Worm (Caenorhabditis elegans) whole organism, late embryonic: Measurements from ENCODE around the gene srab-2.

ENCODE experiments used
- C08G9.2 ChIP-seq: sonication (generic microtip); optimal IDR thresholded peaks from 2 replicates; lab custom pipeline; 2016; ENCODE audit warnings: mild to moderate bottlenecking, missing genetic modification characterization, moderate library complexity, missing compliant biosample characterization
- C38D4.7 ChIP-seq: fragments of 200-800 bp; sonication (Bioruptor generic); optimal IDR thresholded peaks from 2 replicates; lab custom pipeline; 2018; ENCODE audit warnings: mild to moderate bottlenecking, missing genetic modification characterization, moderate library complexity, missing compliant biosample characterization
- F13H6.1 ChIP-seq: sonication (generic microtip); optimal IDR thresholded peaks from 2 replicates; lab custom pipeline; 2016; ENCODE audit warnings: missing genetic modification characterization, missing compliant biosample characterization
- K02D7.2 ChIP-seq: sonication (generic microtip); optimal IDR thresholded peaks from 2 replicates; lab custom pipeline; 2017; ENCODE audit warnings: mild to moderate bottlenecking, missing genetic modification characterization, missing compliant biosample characterization
- T23F11.4 ChIP-seq: fragments of 200-800 bp; sonication (Bioruptor generic); optimal IDR thresholded peaks from 2 replicates; lab custom pipeline; 2018; ENCODE audit warnings: mild to moderate bottlenecking, missing genetic modification characterization, missing compliant biosample characterization
- Y22D7AL.16 ChIP-seq: sonication (generic microtip); optimal IDR thresholded peaks from 2 replicates; lab custom pipeline; 2016; ENCODE audit warnings: missing genetic modification characterization, missing compliant biosample characterization
- ama-1 ChIP-seq: fragments of 150-350 bp; optimal IDR thresholded peaks from 2 replicates; lab custom pipeline; 2014
- ceh-18 ChIP-seq: sonication (generic microtip); optimal IDR thresholded peaks from 2 replicates; lab custom pipeline; 2016; ENCODE audit warnings: missing genetic modification characterization, missing compliant biosample characterization
- ceh-2 ChIP-seq: sonication (generic microtip); optimal IDR thresholded peaks from 2 replicates; lab custom pipeline; 2016; ENCODE audit warnings: missing genotype, missing genetic modification characterization, missing compliant biosample characterization
- ceh-24 ChIP-seq: sonication (generic microtip); optimal IDR thresholded peaks from 2 replicates; lab custom pipeline; 2016; ENCODE audit warnings: mild to moderate bottlenecking, missing genetic modification characterization, missing compliant biosample characterization
- ceh-34 ChIP-seq: sonication (generic microtip); optimal IDR thresholded peaks from 2 replicates; lab custom pipeline; 2016; ENCODE audit warnings: mild to moderate bottlenecking, missing genetic modification characterization, missing compliant biosample characterization
- ceh-9 ChIP-seq: sonication (generic microtip); optimal IDR thresholded peaks from 2 replicates; lab custom pipeline; 2016; ENCODE audit warnings: mild to moderate bottlenecking, missing genetic modification characterization, inconsistent platforms, missing compliant biosample characterization
- dve-1 ChIP-seq: sonication (generic microtip); optimal IDR thresholded peaks from 2 replicates; lab custom pipeline; 2017; ENCODE audit warnings: antibody characterized with exemption, mild to moderate bottlenecking, missing genetic modification characterization, missing compliant biosample characterization
- ets-4 ChIP-seq: sonication (generic microtip); optimal IDR thresholded peaks from 2 replicates; lab custom pipeline; 2016; ENCODE audit warnings: missing genetic modification characterization, missing compliant biosample characterization
- eyg-1 ChIP-seq: sonication (generic microtip); optimal IDR thresholded peaks from 2 replicates; lab custom pipeline; 2016; ENCODE audit warnings: missing genotype, missing genetic modification characterization, missing compliant biosample characterization
- fkh-10 ChIP-seq: fragments of 150-350 bp; optimal IDR thresholded peaks from 2 replicates; lab custom pipeline; 2014; ENCODE audit warnings: missing biosample characterization, missing genetic modification reagents, missing genetic modification characterization
- hlh-30 ChIP-seq: sonication (generic microtip); optimal IDR thresholded peaks from 2 replicates; lab custom pipeline; 2017; ENCODE audit warnings: antibody characterized with exemption, missing genetic modification characterization, missing compliant biosample characterization; ENCODE audit not compliant: insufficient read depth
- hlh-6 ChIP-seq: sonication (generic microtip); optimal IDR thresholded peaks from 2 replicates; lab custom pipeline; 2016; ENCODE audit warnings: missing genotype, missing genetic modification characterization, missing compliant biosample characterization
- hlh-8 ChIP-seq: sonication (generic microtip); optimal IDR thresholded peaks from 2 replicates; lab custom pipeline; 2016; ENCODE audit warnings: missing genotype, missing genetic modification characterization, missing compliant biosample characterization
- lim-6 ChIP-seq: sonication (generic microtip); optimal IDR thresholded peaks from 2 replicates; lab custom pipeline; 2016; ENCODE audit warnings: missing genetic modification characterization, missing compliant biosample characterization
- lin-11 ChIP-seq: fragments of 200-800 bp; sonication (Bioruptor generic); optimal IDR thresholded peaks from 2 replicates; lab custom pipeline; 2018; ENCODE audit warnings: mild to moderate bottlenecking, missing genetic modification characterization, missing compliant biosample characterization
- madf-2 ChIP-seq: sonication (generic microtip); optimal IDR thresholded peaks from 2 replicates; lab custom pipeline; 2017; ENCODE audit warnings: missing genetic modification characterization, missing compliant biosample characterization
- mec-3 ChIP-seq: sonication (generic microtip); optimal IDR thresholded peaks from 2 replicates; lab custom pipeline; 2016; ENCODE audit warnings: borderline replicate concordance, missing genetic modification characterization, missing compliant biosample characterization
- nhr-11 ChIP-seq: fragments of 150-350 bp; optimal IDR thresholded peaks from 2 replicates; lab custom pipeline; 2014; ENCODE audit warnings: missing biosample characterization, missing genetic modification characterization
- nhr-232 ChIP-seq: sonication (generic microtip); optimal IDR thresholded peaks from 2 replicates; lab custom pipeline; 2016; ENCODE audit warnings: missing genetic modification characterization, missing compliant biosample characterization
- odd-2 ChIP-seq: sonication (generic microtip); optimal IDR thresholded peaks from 2 replicates; lab custom pipeline; 2017; ENCODE audit warnings: antibody characterized with exemption, mild to moderate bottlenecking, missing genetic modification characterization, missing compliant biosample characterization
- pha-4 ChIP-seq: fragments of 150-350 bp; optimal IDR thresholded peaks from 2 replicates; lab custom pipeline; 2018; ENCODE audit warnings: missing biosample characterization, missing genetic modification reagents, missing genetic modification characterization
- pros-1 ChIP-seq: fragments of 150-350 bp; optimal IDR thresholded peaks from 2 replicates; lab custom pipeline; 2014; ENCODE audit warnings: missing biosample characterization, missing genetic modification reagents, missing genetic modification characterization
- ref-2 ChIP-seq: sonication (generic microtip); optimal IDR thresholded peaks from 2 replicates; lab custom pipeline; 2016; ENCODE audit warnings: missing genetic modification characterization, missing compliant biosample characterization
- rnt-1 ChIP-seq: sonication (generic microtip); optimal IDR thresholded peaks from 2 replicates; lab custom pipeline; 2016; ENCODE audit warnings: missing genetic modification characterization, missing compliant biosample characterization
- ttx-3 ChIP-seq: sonication (generic microtip); optimal IDR thresholded peaks from 2 replicates; lab custom pipeline; 2016; ENCODE audit warnings: missing genetic modification reagents, missing genetic modification characterization, missing compliant biosample characterization
- unc-3 ChIP-seq, 2 experiments: fragments of 200-800 bp in 1 of 2; sonication (Bioruptor generic) in 1 of 2; sonication (generic microtip) in 1 of 2; conservative IDR thresholded peaks in 1 of 2; optimal IDR thresholded peaks in 1 of 2; 2 replicates each; pipeline versions ENCODE4 v1.3.6 to Lab custom; 2016 to 2022; ENCODE audit warnings: missing compliant biosample characterization in 2 of 2, missing genetic modification characterization in 2 of 2, missing genetic modification reagents in 1 of 2
- unc-42 ChIP-seq: sonication (generic microtip); optimal IDR thresholded peaks from 2 replicates; lab custom pipeline; 2016; ENCODE audit warnings: missing genotype, missing genetic modification characterization, missing compliant biosample characterization

Gene srab-2

DNA sequence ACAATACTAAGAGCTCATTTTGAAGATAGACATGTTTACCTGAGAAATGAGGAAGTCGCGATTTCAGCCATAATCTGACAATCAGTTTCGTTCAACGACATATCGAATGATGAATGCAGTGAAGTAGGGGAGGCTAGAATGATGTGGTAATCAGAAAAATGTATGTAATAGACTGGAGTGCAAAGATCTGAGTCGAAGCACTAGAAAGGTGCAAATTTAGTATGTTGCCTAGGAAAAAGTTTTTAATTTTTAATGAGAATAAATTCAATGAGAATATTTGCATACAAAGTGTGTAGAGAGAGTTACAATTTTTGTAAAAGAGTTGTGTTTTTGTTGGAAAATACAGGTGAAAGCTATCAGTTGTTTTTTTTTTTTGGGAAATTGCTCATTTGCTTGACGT is at the start of gene srab-2:
srab-2 (minus strand) TSS at position 101 of the 400 bp plus-strand sequence.
- TF ChIP-seq ceh-18 (tag; lab: Kevin White, UChicago) (no peak), dve-1 (tag; lab: Kevin White, UChicago) (no peak)

DNA sequence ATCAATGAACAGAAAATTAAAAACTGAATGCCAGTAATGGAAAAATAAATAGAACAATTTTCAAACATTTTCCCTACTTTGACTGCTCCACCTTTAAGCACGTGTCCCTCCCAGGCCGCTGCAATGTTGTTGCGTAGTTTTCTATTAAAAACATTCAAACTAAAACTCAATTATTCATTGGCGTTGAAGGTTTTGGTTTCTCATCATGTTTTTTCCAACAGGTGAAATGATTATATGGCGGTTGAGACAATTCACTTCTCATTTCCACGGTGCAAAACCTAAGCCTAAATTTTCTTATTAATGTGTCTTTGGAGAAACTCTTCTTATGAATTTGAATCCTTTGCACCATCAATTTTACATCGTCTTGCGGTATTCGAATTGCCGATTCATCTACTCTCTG is 46.0 kb upstream of the srab-2 start, which contains the start of gene srh-130:
srh-130 (plus strand) TSS at position 301 of the 400 bp plus-strand sequence.
- TF ChIP-seq rnt-1 (no peak), odd-2 (tag; lab: Kevin White, UChicago) (no peak), C08G9.2 (no peak), nhr-232 (tag; lab: Kevin White, UChicago) (no peak), ceh-24 (no peak), C38D4.7 (GFP tag; lab: Kevin White, UChicago) (no peak), K02D7.2 (no peak), ttx-3 (no peak), hlh-30 (tag; lab: Kevin White, UChicago) (no peak)

DNA sequence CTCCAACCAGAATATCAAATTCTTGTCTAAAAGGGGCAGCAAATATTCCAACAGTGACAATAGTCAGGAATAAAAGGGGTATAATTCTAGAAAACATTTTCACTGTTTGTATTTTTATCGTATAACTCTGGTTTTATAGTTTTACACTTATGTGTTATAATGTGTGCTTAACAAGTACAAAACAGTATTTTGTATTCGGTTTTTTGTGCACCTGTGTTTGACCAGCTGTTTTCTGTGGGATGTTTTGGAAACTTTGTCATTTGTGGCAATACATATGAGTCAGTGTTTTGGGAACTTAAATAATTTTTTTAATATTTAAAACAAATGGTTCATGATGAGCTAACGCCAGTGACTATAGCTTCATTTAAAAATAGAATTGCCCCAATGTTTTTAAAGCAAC is 41.6 kb upstream of the srab-2 start, which contains the start of gene F14F9.6:
F14F9.6 (minus strand) TSS at position 101 of the 400 bp plus-strand sequence.
- no peak for TF ChIP-seq madf-2 (tag; lab: Kevin White, UChicago)
- TF ChIP-seq odd-2 (tag; lab: Kevin White, UChicago) = no peak
- no peak for TF ChIP-seq dve-1 (tag; lab: Kevin White, UChicago)
- no peak for TF ChIP-seq ceh-2 (tag; lab: Kevin White, UChicago)
- TF ChIP-seq unc-3 (GFP tag; conservative IDR thresholded peaks at IDR 0.05; lab: Robert Waterston, UW) = no peak
- no peak for TF ChIP-seq unc-3 (tag; optimal IDR thresholded peaks at IDR 0.05; lab: Kevin White, UChicago)

DNA sequence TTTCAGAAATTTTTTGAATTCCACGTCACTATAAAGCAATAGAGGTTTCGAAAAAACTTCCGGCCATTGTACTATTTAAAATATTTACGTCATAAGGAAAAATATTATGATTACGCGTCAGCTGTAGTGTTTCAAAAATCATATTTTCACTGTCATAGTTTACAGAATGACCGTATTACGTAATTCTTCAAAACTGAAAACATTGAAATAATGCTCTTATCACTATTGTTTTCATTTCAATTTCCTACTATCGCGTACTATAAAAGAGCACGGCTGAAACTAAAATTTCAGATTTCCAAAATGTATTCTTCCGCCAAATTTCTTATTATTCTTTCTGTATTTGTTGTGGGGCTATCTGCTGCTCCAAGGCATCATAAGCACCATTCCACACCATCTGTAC is 39.7 kb upstream of the srab-2 start, which contains the start of gene F14F9.2:
F14F9.2 (plus strand) TSS at position 301 of the 400 bp plus-strand sequence.
- TF ChIP-seq hlh-6 (tag; lab: Kevin White, UChicago) (no peak), pha-4 (tag; lab: Kevin White, UChicago) (no peak), nhr-11 (tag; lab: Kevin White, UChicago) (no peak), unc-42 (tag; lab: Kevin White, UChicago) (no peak), madf-2 (tag; lab: Kevin White, UChicago) (no peak), nhr-232 (tag; lab: Kevin White, UChicago) (no peak), T23F11.4 (GFP tag; lab: Kevin White, UChicago) (no peak), ceh-18 (tag; lab: Kevin White, UChicago) (no peak), ttx-3 (no peak), ceh-34 (tag; lab: Kevin White, UChicago) (no peak)

DNA sequence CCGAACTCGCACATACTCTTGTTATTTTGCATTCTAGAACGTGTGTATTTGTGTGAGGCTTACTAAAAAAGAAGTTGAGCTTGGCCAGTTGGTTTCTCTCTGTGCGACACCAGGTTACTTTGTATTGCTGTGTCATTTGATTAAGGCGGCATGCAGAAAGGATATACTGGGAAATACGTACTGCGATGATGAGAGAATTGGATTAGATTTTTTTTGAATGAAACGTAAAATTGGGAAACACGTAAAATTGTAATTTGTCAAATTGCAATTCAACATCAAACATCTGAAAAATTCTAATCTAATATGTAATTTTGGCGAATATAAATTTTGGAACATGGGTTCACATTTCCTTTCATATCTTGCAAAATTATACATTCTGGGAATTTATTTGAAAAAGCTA is 39.0 kb upstream of the srab-2 start, which contains the start of gene srh-129:
srh-129 (minus strand) TSS at position 101 of the 400 bp plus-strand sequence.
- no peak for TF ChIP-seq ets-4 (tag; lab: Kevin White, UChicago)

DNA sequence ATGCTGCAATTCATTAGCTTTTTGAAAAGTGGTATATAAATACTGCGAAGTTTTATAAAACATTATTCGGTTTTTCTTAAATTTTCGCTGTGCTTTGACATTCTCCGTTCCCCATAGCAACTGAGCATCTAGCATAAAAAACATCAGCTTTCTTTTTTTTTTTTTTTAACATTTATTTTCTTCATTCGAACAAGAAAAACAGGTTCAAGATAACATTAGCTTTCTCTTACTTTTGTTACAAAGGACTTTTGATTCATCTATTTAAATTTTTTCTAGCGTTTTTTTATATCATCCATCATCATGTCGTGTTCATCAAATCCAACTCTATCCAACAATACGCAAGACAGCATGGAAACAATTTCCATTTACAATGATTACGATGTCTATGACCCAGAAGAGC is 33.1 kb upstream of the srab-2 start, which contains the start of gene F14F9.3:
F14F9.3 (plus strand) TSS at position 301 of the 400 bp plus-strand sequence.
- TF ChIP-seq Y22D7AL.16 (tag; lab: Kevin White, UChicago) = no peak
- no peak for TF ChIP-seq T23F11.4 (GFP tag; lab: Kevin White, UChicago)
- no peak for TF ChIP-seq fkh-10
- no peak for TF ChIP-seq lim-6 (tag; lab: Kevin White, UChicago)
- no peak for TF ChIP-seq mec-3
- no peak for TF ChIP-seq F13H6.1 (tag; lab: Kevin White, UChicago)
- TF ChIP-seq nhr-11 (tag; lab: Kevin White, UChicago) = no peak
- TF ChIP-seq ref-2 (tag; lab: Kevin White, UChicago) = no peak
- TF ChIP-seq pros-1 = no peak
- TF ChIP-seq ets-4 (tag; lab: Kevin White, UChicago) = no peak
- TF ChIP-seq K02D7.2 = no peak
- no peak for TF ChIP-seq hlh-8 (tag; lab: Kevin White, UChicago)
- TF ChIP-seq ama-1 (lab: Kevin White, UChicago) = no peak
- TF ChIP-seq madf-2 (tag; lab: Kevin White, UChicago) = no peak
- TF ChIP-seq eyg-1 = no peak
- TF ChIP-seq lin-11 = no peak
- TF ChIP-seq ceh-9 = no peak
